Worm (Caenorhabditis elegans): ENCODE results near the gene clec-26.

Gene clec-26

ce11 chrV:16840283-16840682 is 8.1 kb upstream of the clec-26 start:
- TF ChIP-seq T22C8.4 (GFP tag; IDR thresholded peaks at IDR 0.05) (no peak), klf-2 (GFP tag; conservative IDR thresholded peaks at IDR 0.05) (no peak), flt-1 (GFP tag; IDR thresholded peaks at IDR 0.05) (no peak), ref-1 (GFP tag; conservative IDR thresholded peaks at IDR 0.05) (no peak), tab-1 (GFP tag; IDR thresholded peaks at IDR 0.05) (no peak), ztf-23 (GFP tag; IDR thresholded peaks at IDR 0.05) (no peak), ztf-29 (GFP tag; IDR thresholded peaks at IDR 0.05) (no peak), med-1 (GFP tag; optimal IDR thresholded peaks at IDR 0.05; ENCODE audit: insufficient read depth) (no peak), cog-1 (tag; optimal IDR thresholded peaks at IDR 0.05) (no peak)

ce11 chrV:16840961-16841360 is 7.5 kb upstream of the clec-26 start, which contains the start of gene clec-40:
clec-40 (minus strand) TSS chrV:16841061.
- TF ChIP-seq ztf-23 (GFP tag; IDR thresholded peaks at IDR 0.05) (no peak), T22C8.4 (GFP tag; IDR thresholded peaks at IDR 0.05) (no peak)

- no peak for TF ChIP-seq ref-1 (GFP tag; conservative IDR thresholded peaks at IDR 0.05)
- TF ChIP-seq med-1 (GFP tag; optimal IDR thresholded peaks at IDR 0.05; ENCODE audit: insufficient read depth) = no peak
- no peak for TF ChIP-seq tab-1 (GFP tag; IDR thresholded peaks at IDR 0.05)
- TF ChIP-seq flt-1 (GFP tag; IDR thresholded peaks at IDR 0.05) = no peak
- no peak for TF ChIP-seq ztf-29 (GFP tag; IDR thresholded peaks at IDR 0.05)
- no peak for TF ChIP-seq klf-2 (GFP tag; conservative IDR thresholded peaks at IDR 0.05)
- no peak for TF ChIP-seq T22C8.4 (GFP tag; IDR thresholded peaks at IDR 0.05)
- no peak for TF ChIP-seq cog-1 (tag; optimal IDR thresholded peaks at IDR 0.05)
- TF ChIP-seq ztf-23 (GFP tag; IDR thresholded peaks at IDR 0.05) = no peak
Measured at ce11 chrV:16842941-16843340, 5.5 kb upstream of the clec-26 start, which contains the start of gene clec-25. clec-25 (plus strand) TSS chrV:16843241.

- TF ChIP-seq ref-1 (GFP tag; conservative IDR thresholded peaks at IDR 0.05) (no peak), cog-1 (tag; optimal IDR thresholded peaks at IDR 0.05) (no peak), T22C8.4 (GFP tag; IDR thresholded peaks at IDR 0.05) (no peak), flt-1 (GFP tag; IDR thresholded peaks at IDR 0.05) (no peak), med-1 (GFP tag; optimal IDR thresholded peaks at IDR 0.05; ENCODE audit: insufficient read depth) (no peak), ztf-29 (GFP tag; IDR thresholded peaks at IDR 0.05) (no peak), klf-2 (GFP tag; conservative IDR thresholded peaks at IDR 0.05) (no peak), tab-1 (GFP tag; IDR thresholded peaks at IDR 0.05) (no peak), ztf-23 (GFP tag; IDR thresholded peaks at IDR 0.05) (no peak)
Measured at ce11 chrV:16852002-16852401, 3.6 kb downstream of the clec-26 start, which contains the start of gene clec-37. clec-37 (minus strand) TSS chrV:16852102.

- TF ChIP-seq klf-2 (GFP tag; conservative IDR thresholded peaks at IDR 0.05) = no peak
- TF ChIP-seq tab-1 (GFP tag; IDR thresholded peaks at IDR 0.05) = no peak
- TF ChIP-seq ztf-23 (GFP tag; IDR thresholded peaks at IDR 0.05) = no peak
- TF ChIP-seq cog-1 (tag; optimal IDR thresholded peaks at IDR 0.05) = no peak
- no peak for TF ChIP-seq med-1 (GFP tag; optimal IDR thresholded peaks at IDR 0.05; ENCODE audit: insufficient read depth)
- no peak for TF ChIP-seq ref-1 (GFP tag; conservative IDR thresholded peaks at IDR 0.05)
- TF ChIP-seq ztf-29 (GFP tag; IDR thresholded peaks at IDR 0.05) = no peak
- no peak for TF ChIP-seq flt-1 (GFP tag; IDR thresholded peaks at IDR 0.05)
- TF ChIP-seq T22C8.4 (GFP tag; IDR thresholded peaks at IDR 0.05) = no peak
Measured at ce11 chrV:16853956-16854683, 5.7 kb downstream of the clec-26 start, which contains the start of the genes clec-35 and clec-27. clec-35 (minus strand) TSS chrV:16854056. clec-27 (plus strand) TSS chrV:16854633.

ce11 chrV:16857977-16858479 is 9.6 kb downstream of the clec-26 start, which contains the start of the genes clec-31 and clec-22:
clec-31 (minus strand) TSS chrV:16858077.
clec-22 (plus strand) TSS chrV:16858429.
- TF ChIP-seq flt-1 (GFP tag; IDR thresholded peaks at IDR 0.05) (no peak), T22C8.4 (GFP tag; IDR thresholded peaks at IDR 0.05) (no peak), med-1 (GFP tag; optimal IDR thresholded peaks at IDR 0.05; ENCODE audit: insufficient read depth) (no peak), ref-1 (GFP tag; conservative IDR thresholded peaks at IDR 0.05) (no peak), ztf-29 (GFP tag; IDR thresholded peaks at IDR 0.05) (no peak), klf-2 (GFP tag; conservative IDR thresholded peaks at IDR 0.05) (no peak), cog-1 (tag; optimal IDR thresholded peaks at IDR 0.05) (no peak), tab-1 (GFP tag; IDR thresholded peaks at IDR 0.05) (no peak), ztf-23 (GFP tag; IDR thresholded peaks at IDR 0.05) (no peak)

ce11 chrV:16861719-16862118 is 13.3 kb downstream of the clec-26 start, which contains the start of the genes clec-32 and clec-24:
clec-32 (minus strand) TSS chrV:16861819.
clec-24 (plus strand) TSS chrV:16862012.
- no peak for TF ChIP-seq med-1 (GFP tag; optimal IDR thresholded peaks at IDR 0.05; ENCODE audit: insufficient read depth)

ce11 chrV:16865404-16865803 is 17.0 kb downstream of the clec-26 start, which contains the start of gene clec-28:
clec-28 (plus strand) TSS chrV:16865704.
- TF ChIP-seq ref-1 (GFP tag; conservative IDR thresholded peaks at IDR 0.05) = no peak
- no peak for TF ChIP-seq ztf-23 (GFP tag; IDR thresholded peaks at IDR 0.05)
- TF ChIP-seq flt-1 (GFP tag; IDR thresholded peaks at IDR 0.05) = no peak
- TF ChIP-seq med-1 (GFP tag; optimal IDR thresholded peaks at IDR 0.05; ENCODE audit: insufficient read depth) = no peak
- TF ChIP-seq cog-1 (tag; optimal IDR thresholded peaks at IDR 0.05) = no peak
- TF ChIP-seq ztf-29 (GFP tag; IDR thresholded peaks at IDR 0.05) = no peak
- TF ChIP-seq tab-1 (GFP tag; IDR thresholded peaks at IDR 0.05) = no peak
- no peak for TF ChIP-seq T22C8.4 (GFP tag; IDR thresholded peaks at IDR 0.05)
- TF ChIP-seq klf-2 (GFP tag; conservative IDR thresholded peaks at IDR 0.05) = no peak

ce11 chrV:16869740-16870139 is 21.3 kb downstream of the clec-26 start, which contains the start of gene clec-33:
clec-33 (minus strand) TSS chrV:16869840.
- TF ChIP-seq tab-1 (GFP tag; IDR thresholded peaks at IDR 0.05) (no peak), ref-1 (GFP tag; conservative IDR thresholded peaks at IDR 0.05) (no peak), cog-1 (tag; optimal IDR thresholded peaks at IDR 0.05) (no peak), med-1 (GFP tag; optimal IDR thresholded peaks at IDR 0.05; ENCODE audit: insufficient read depth) (no peak)
